In genomic region chr3R:21629373-21630145, dm6 we compare ENCODE assay signal across 3 fruit fly cellular contexts.
TF ChIP-seq lines count a peak whose summit lies in the region.

No protein-coding gene starts in this region.

TF ChIP-seq in whole organism, adult, 20 proteins besides CTCF, POLR2A, EP300 and RAD21 (continued from another document):
- TF ChIP-seq CG14711 (tag; optimal IDR thresholded peaks at IDR 0.05; lab: Kevin White, UChicago) = peak; percentile 8
TF ChIP-seq in whole organism, adult: peak in this region for 5.

TF ChIP-seq in whole organism, embryonic, 481 proteins besides CTCF, POLR2A, EP300 and RAD21 (continued from another document and continues in another):
- TF ChIP-seq insv (GFP tag; optimal IDR thresholded peaks at IDR 0.05; lab: Kevin White, UChicago) (no peak), nerfin-2 (GFP tag; IDR thresholded peaks at IDR 0.05; lab: Robert Waterston, UW; ENCODE audit: partially characterized antibody) (no peak), CG8290 (GFP tag; optimal IDR thresholded peaks at IDR 0.05; lab: Kevin White, UChicago) (no peak), CG8290 (tag; optimal IDR thresholded peaks at IDR 0.05; lab: Kevin White, UChicago) (peak in 1 of 2 experiments; percentile 75), al (GFP tag; IDR thresholded peaks at IDR 0.05; lab: Robert Waterston, UW) (0 out of 2 replicates have a peak, but pooled peaks have one; percentile 10), Bdp1 (GFP tag; optimal IDR thresholded peaks at IDR 0.05; lab: Kevin White, UChicago) (no peak), Adf1 (GFP tag; IDR thresholded peaks at IDR 0.05; lab: Robert Waterston, UW) (no peak), CG15011 (GFP tag; optimal IDR thresholded peaks at IDR 0.05; lab: Kevin White, UChicago) (no peak), run (tag; optimal IDR thresholded peaks at IDR 0.05; lab: Kevin White, UChicago) (no peak), corto (GFP tag; optimal IDR thresholded peaks at IDR 0.05; lab: Kevin White, UChicago) (no peak), CG10274 (GFP tag; optimal IDR thresholded peaks at IDR 0.05; lab: Kevin White, UChicago) (peak; percentile 11), CG6689 (GFP tag; IDR thresholded peaks at IDR 0.05; lab: Robert Waterston, UW) (no peak), CG10565 (GFP tag; optimal IDR thresholded peaks at IDR 0.05; lab: Kevin White, UChicago) (no peak), Pdp1 (GFP tag; optimal IDR thresholded peaks at IDR 0.05; lab: Kevin White, UChicago) (peak in 1 of 2 experiments; percentile 60), Dref (GFP tag; IDR thresholded peaks at IDR 0.05; lab: Robert Waterston, UW) (no peak), ato (GFP tag; IDR thresholded peaks at IDR 0.05; lab: Robert Waterston, UW; ENCODE audit: partially characterized antibody) (no peak), wdn (GFP tag; IDR thresholded peaks at IDR 0.05; lab: Robert Waterston, UW) (no peak), CG30020 (tag; optimal IDR thresholded peaks at IDR 0.05; lab: Kevin White, UChicago) (no peak), Dfd (GFP tag; optimal IDR thresholded peaks at IDR 0.05; lab: Kevin White, UChicago) (no peak), maf-S (GFP tag; optimal IDR thresholded peaks at IDR 0.05; lab: Kevin White, UChicago) (no peak), Drgx (GFP tag; IDR thresholded peaks at IDR 0.05; lab: Robert Waterston, UW) (0 out of 2 replicates have a peak, but pooled peaks have one; percentile 7), sens (GFP tag; lab: Kevin White, UChicago) (peak; percentile 68), CG4820 (GFP tag; optimal IDR thresholded peaks at IDR 0.05; lab: Kevin White, UChicago) (no peak), HmgD (GFP tag; optimal IDR thresholded peaks at IDR 0.05; lab: Kevin White, UChicago) (no peak), Hr78 (GFP tag; optimal IDR thresholded peaks at IDR 0.05; lab: Kevin White, UChicago) (no peak), Myb (GFP tag; optimal IDR thresholded peaks at IDR 0.05; lab: Kevin White, UChicago) (no peak), CG1647 (GFP tag; optimal IDR thresholded peaks at IDR 0.05; lab: Kevin White, UChicago) (no peak), Neu2 (GFP tag; optimal IDR thresholded peaks at IDR 0.05; lab: Kevin White, UChicago; ENCODE audit: borderline replicate concordance) (no peak), CG4360 (GFP tag; IDR thresholded peaks at IDR 0.05; lab: Robert Waterston, UW) (no peak), CG7987 (GFP tag; optimal IDR thresholded peaks at IDR 0.05; lab: Kevin White, UChicago) (no peak), Hmx (GFP tag; optimal IDR thresholded peaks at IDR 0.05; lab: Kevin White, UChicago) (no peak), CG6683 (GFP tag; optimal IDR thresholded peaks at IDR 0.05; lab: Kevin White, UChicago) (peak; percentile 13), CG33213 (GFP tag; optimal IDR thresholded peaks at IDR 0.05; lab: Kevin White, UChicago) (no peak), CG3163 (GFP tag; optimal IDR thresholded peaks at IDR 0.05; lab: Kevin White, UChicago) (no peak), Xrp1 (GFP tag; IDR thresholded peaks at IDR 0.05; lab: Robert Waterston, UW) (no peak; the same call in 1 of the 2 replicates), az2 (GFP tag; optimal IDR thresholded peaks at IDR 0.05; lab: Kevin White, UChicago) (no peak), Usf (GFP tag; optimal IDR thresholded peaks at IDR 0.05; lab: Kevin White, UChicago) (no peak), danr (GFP tag; IDR thresholded peaks at IDR 0.05; lab: Robert Waterston, UW) (no peak), Trl (optimal IDR thresholded peaks at IDR 0.05; lab: Kevin White, UChicago) (no peak), Trl (GFP tag; optimal IDR thresholded peaks at IDR 0.05; lab: Kevin White, UChicago) (no peak), CG4707 (GFP tag; optimal IDR thresholded peaks at IDR 0.05; lab: Kevin White, UChicago) (no peak), jigr1 (GFP tag; IDR thresholded peaks at IDR 0.05; lab: Robert Waterston, UW) (no peak), CG11085 (GFP tag; IDR thresholded peaks at IDR 0.05; lab: Robert Waterston, UW) (no peak), ATbp (GFP tag; optimal IDR thresholded peaks at IDR 0.05; lab: Kevin White, UChicago) (peak; percentile 69), sna (GFP tag; IDR thresholded peaks at IDR 0.05; lab: Robert Waterston, UW; ENCODE audit: partially characterized antibody) (no peak), ftz-f1 (GFP tag; optimal IDR thresholded peaks at IDR 0.05; lab: Kevin White, UChicago) (no peak), nmo (GFP tag; optimal IDR thresholded peaks at IDR 0.05; lab: Kevin White, UChicago) (no peak), zfh2 (GFP tag; optimal IDR thresholded peaks at IDR 0.05; lab: Kevin White, UChicago) (no peak), CG18262 (tag; optimal IDR thresholded peaks at IDR 0.05; lab: Kevin White, UChicago) (peak; percentile 2), Tbp (GFP tag; optimal IDR thresholded peaks at IDR 0.05; lab: Kevin White, UChicago) (no peak), CG7271 (tag; optimal IDR thresholded peaks at IDR 0.05; lab: Kevin White, UChicago) (no peak), CG12104 (GFP tag; optimal IDR thresholded peaks at IDR 0.05; lab: Kevin White, UChicago) (no peak), HLH54F (GFP tag; optimal IDR thresholded peaks at IDR 0.05; lab: Kevin White, UChicago) (no peak), CG2199 (GFP tag; IDR thresholded peaks at IDR 0.05; lab: Robert Waterston, UW) (peak; percentile 88), ro (GFP tag; IDR thresholded peaks at IDR 0.05; lab: Robert Waterston, UW) (no peak), jing (GFP tag; optimal IDR thresholded peaks at IDR 0.05; lab: Kevin White, UChicago) (no peak), BtbVII (GFP tag; optimal IDR thresholded peaks at IDR 0.05; lab: Kevin White, UChicago) (no peak), CG7745 (tag; optimal IDR thresholded peaks at IDR 0.05; lab: Kevin White, UChicago) (no peak), cwo (GFP tag; optimal IDR thresholded peaks at IDR 0.05; lab: Kevin White, UChicago) (peak; percentile 46), hkb (optimal IDR thresholded peaks at IDR 0.05; lab: Kevin White, UChicago) (no peak), hkb (GFP tag; IDR thresholded peaks at IDR 0.05; lab: Robert Waterston, UW) (no peak), CG10431 (GFP tag; optimal IDR thresholded peaks at IDR 0.05; lab: Kevin White, UChicago) (peak; percentile 16), CrebB (tag; optimal IDR thresholded peaks at IDR 0.05; lab: Kevin White, UChicago) (peak; percentile 36), z (GFP tag; IDR thresholded peaks at IDR 0.05; lab: Robert Waterston, UW) (0 out of 3 replicates have a peak, but pooled peaks have one; percentile 11), TFAM (GFP tag; optimal IDR thresholded peaks at IDR 0.05; lab: Kevin White, UChicago) (no peak), Rx (GFP tag; IDR thresholded peaks at IDR 0.05; lab: Robert Waterston, UW) (no peak), Sry-δ (GFP tag; optimal IDR thresholded peaks at IDR 0.05; lab: Kevin White, UChicago) (no peak), CG32767 (GFP tag; IDR thresholded peaks at IDR 0.05; lab: Robert Waterston, UW) (no peak)

TF ChIP-seq in whole organism, prepupa, 60 proteins besides CTCF, POLR2A, EP300 and RAD21 (continued from another document):
- TF ChIP-seq esn (GFP tag; optimal IDR thresholded peaks at IDR 0.05; lab: Kevin White, UChicago) = no peak
- peak; percentile 52 for TF ChIP-seq CG6276 (GFP tag; optimal IDR thresholded peaks at IDR 0.05; lab: Kevin White, UChicago)
- TF ChIP-seq CG3032 (tag; optimal IDR thresholded peaks at IDR 0.05; lab: Kevin White, UChicago) = no peak
- TF ChIP-seq dac (GFP tag; optimal IDR thresholded peaks at IDR 0.05; lab: Kevin White, UChicago) = no peak
- no peak for TF ChIP-seq Eip78C (GFP tag; lab: Kevin White, UChicago)
- no peak for TF ChIP-seq CG3919 (GFP tag; optimal IDR thresholded peaks at IDR 0.05; lab: Kevin White, UChicago)
- no peak for TF ChIP-seq CG1621 (tag; optimal IDR thresholded peaks at IDR 0.05; lab: Kevin White, UChicago)
- TF ChIP-seq Lpt (GFP tag; optimal IDR thresholded peaks at IDR 0.05; lab: Kevin White, UChicago) = no peak
- no peak for TF ChIP-seq net (GFP tag; optimal IDR thresholded peaks at IDR 0.05; lab: Kevin White, UChicago)
- TF ChIP-seq spab (GFP tag; optimal IDR thresholded peaks at IDR 0.05; lab: Kevin White, UChicago) = no peak
- peak; percentile 97 for TF ChIP-seq fkh (GFP tag; optimal IDR thresholded peaks at IDR 0.05; lab: Kevin White, UChicago)
- no peak for TF ChIP-seq CG32006 (GFP tag; optimal IDR thresholded peaks at IDR 0.05; lab: Kevin White, UChicago)
- no peak for TF ChIP-seq CG6808 (GFP tag; optimal IDR thresholded peaks at IDR 0.05; lab: Kevin White, UChicago)
- peak; percentile 36; the same call in 1 of the 3 replicates for TF ChIP-seq CG6163 (GFP tag; IDR thresholded peaks at IDR 0.05; lab: Robert Waterston, UW)
- no peak for TF ChIP-seq acj6 (GFP tag; optimal IDR thresholded peaks at IDR 0.05; lab: Kevin White, UChicago)
- TF ChIP-seq CG15336 (GFP tag; IDR thresholded peaks at IDR 0.05; lab: Robert Waterston, UW) = peak; percentile 48; the same call in 1 of the 2 replicates
- TF ChIP-seq CG16779 (tag; optimal IDR thresholded peaks at IDR 0.05; lab: Kevin White, UChicago) = peak; percentile 10
- TF ChIP-seq Met (GFP tag; optimal IDR thresholded peaks at IDR 0.05; lab: Kevin White, UChicago) = no peak
- TF ChIP-seq Gug (GFP tag; IDR thresholded peaks at IDR 0.05; lab: Robert Waterston, UW) = no peak
